Fruit fly (Drosophila melanogaster): ENCODE data around the gene mRpL44.
A peak's percentile ranks its signal among the peaks of the same experiment; 100 is the strongest.

mRpL44 gene

dm6 chr3R:5474551-5474950 lies 4.1 kb upstream of the mRpL44 start, which contains the start of the genes CG45100, HDAC3 and Hcs (continued):
- peak; percentile 18 for TF ChIP-seq CG12744 (GFP tag; optimal IDR thresholded peaks at IDR 0.05)
- peak; percentile 72 for TF ChIP-seq zfh2 (GFP tag; optimal IDR thresholded peaks at IDR 0.05)
- TF ChIP-seq Hmx (GFP tag; optimal IDR thresholded peaks at IDR 0.05): no peak
- TF ChIP-seq bab2 (GFP tag; optimal IDR thresholded peaks at IDR 0.05): peak; percentile 17
- no peak for TF ChIP-seq Dip2 (GFP tag; IDR thresholded peaks at IDR 0.05)
- no peak for TF ChIP-seq CG14050 (GFP tag; IDR thresholded peaks at IDR 0.05)
- peak; percentile 64 for TF ChIP-seq CG14710 (tag; optimal IDR thresholded peaks at IDR 0.05)
- peak; percentile 4 for TF ChIP-seq CG8089 (GFP tag; optimal IDR thresholded peaks at IDR 0.05)
- TF ChIP-seq Antp (GFP tag; optimal IDR thresholded peaks at IDR 0.05): peak; percentile 46
- TF ChIP-seq row (GFP tag; IDR thresholded peaks at IDR 0.05): peak; percentile 97
- peak; percentile 39 for TF ChIP-seq HmgZ (tag; optimal IDR thresholded peaks at IDR 0.05)
- no peak for TF ChIP-seq CG17359 (tag; optimal IDR thresholded peaks at IDR 0.05)
- peak; percentile 86 for TF ChIP-seq CG9932 (GFP tag; IDR thresholded peaks at IDR 0.05)
- peak; percentile 48; the same call in 1 of the 2 replicates for TF ChIP-seq Ptx1 (GFP tag; IDR thresholded peaks at IDR 0.05)
- TF ChIP-seq Dref (GFP tag; IDR thresholded peaks at IDR 0.05): peak; percentile 36
- no peak for TF ChIP-seq CG14014 (GFP tag; IDR thresholded peaks at IDR 0.05)
- TF ChIP-seq CG32772 (GFP tag; IDR thresholded peaks at IDR 0.05): 0 out of 2 replicates have a peak, but pooled peaks have one; percentile 19
- peak; percentile 13 for TF ChIP-seq Atf-2 (GFP tag; optimal IDR thresholded peaks at IDR 0.05)
- TF ChIP-seq Med (GFP tag): peak; percentile 82
- peak; percentile 69 for TF ChIP-seq Dbx (GFP tag; IDR thresholded peaks at IDR 0.05)
- peak; percentile 59; the same call in 2 of the 3 replicates for TF ChIP-seq CG11456 (GFP tag; IDR thresholded peaks at IDR 0.05)
- peak; percentile 12 for TF ChIP-seq CG17829 (tag; optimal IDR thresholded peaks at IDR 0.05)
- peak; percentile 57 for TF ChIP-seq Dip3 (GFP tag; optimal IDR thresholded peaks at IDR 0.05)
- TF ChIP-seq Trl (optimal IDR thresholded peaks at IDR 0.05): no peak
- peak; percentile 70 for TF ChIP-seq Trl (GFP tag; optimal IDR thresholded peaks at IDR 0.05)
- TF ChIP-seq stc (GFP tag; IDR thresholded peaks at IDR 0.05): no peak
- TF ChIP-seq jumu (GFP tag; optimal IDR thresholded peaks at IDR 0.05): peak; percentile 64
- peak; percentile 49; the same call in 1 of the 2 replicates for TF ChIP-seq CG6272 (GFP tag; IDR thresholded peaks at IDR 0.05)
- peak; percentile 28 for TF ChIP-seq NC2β (GFP tag; optimal IDR thresholded peaks at IDR 0.05)
- no peak for TF ChIP-seq dmrt11E (tag; optimal IDR thresholded peaks at IDR 0.05)
- no peak for TF ChIP-seq Ssrp (tag; optimal IDR thresholded peaks at IDR 0.05)
- TF ChIP-seq CG18476 (GFP tag; optimal IDR thresholded peaks at IDR 0.05): no peak
- TF ChIP-seq lilli (GFP tag; optimal IDR thresholded peaks at IDR 0.05): peak; percentile 74
- peak; percentile 23 for TF ChIP-seq da (GFP tag; optimal IDR thresholded peaks at IDR 0.05)
- TF ChIP-seq HLH4C (GFP tag; IDR thresholded peaks at IDR 0.05; ENCODE audit: partially characterized antibody): peak; percentile 80
- peak; percentile 72 for TF ChIP-seq CG13624 (GFP tag; optimal IDR thresholded peaks at IDR 0.05)
- TF ChIP-seq fd64A (GFP tag; optimal IDR thresholded peaks at IDR 0.05): no peak
- peak; percentile 90 for TF ChIP-seq CG16813 (GFP tag; IDR thresholded peaks at IDR 0.05; ENCODE audit: partially characterized antibody)
- no peak for TF ChIP-seq cg (GFP tag; optimal IDR thresholded peaks at IDR 0.05)
- TF ChIP-seq Abd-B (GFP tag; optimal IDR thresholded peaks at IDR 0.05): peak; percentile 75
- peak; percentile 79 for TF ChIP-seq Elba2 (GFP tag; optimal IDR thresholded peaks at IDR 0.05)
- TF ChIP-seq CG3995 (GFP tag; optimal IDR thresholded peaks at IDR 0.05): peak; percentile 49
- no peak for TF ChIP-seq run (tag; optimal IDR thresholded peaks at IDR 0.05)
- peak; percentile 28 for TF ChIP-seq eyg (GFP tag; optimal IDR thresholded peaks at IDR 0.05)
- peak; percentile 7 for TF ChIP-seq NK7.1 (GFP tag; optimal IDR thresholded peaks at IDR 0.05)
- TF ChIP-seq CG12104 (GFP tag; optimal IDR thresholded peaks at IDR 0.05): peak; percentile 2
- TF ChIP-seq Aef1 (GFP tag; IDR thresholded peaks at IDR 0.05): peak; percentile 44; the same call in 2 of the 3 replicates
- peak; percentile 95 for TF ChIP-seq MBD-R2 (GFP tag; IDR thresholded peaks at IDR 0.05)
- peak; percentile 52 for TF ChIP-seq CG9876 (GFP tag; optimal IDR thresholded peaks at IDR 0.05)
- peak in 1 of 2 experiments; percentile 23 for TF ChIP-seq crp (GFP tag; optimal IDR thresholded peaks at IDR 0.05)
- TF ChIP-seq CG9797 (GFP tag; optimal IDR thresholded peaks at IDR 0.05): peak; percentile 29
- TF ChIP-seq sim (GFP tag; IDR thresholded peaks at IDR 0.05): no peak

Measured in whole organism, embryonic.